Worm (Caenorhabditis elegans) whole organism, early embryonic: ENCODE measurements around the gene nhr-34.

Experiments
- F13C5.2 ChIP-seq: sonication (generic microtip); optimal IDR thresholded peaks from 2 replicates; lab custom pipeline; 2017; ENCODE audit warnings: mild to moderate bottlenecking, missing genetic modification characterization, inconsistent platforms, missing compliant biosample characterization
- flt-1 ChIP-seq: fragments of 200-800 bp; sonication (Bioruptor generic); IDR thresholded peaks from 2 replicates; pipeline ENCODE4 v1.3.6; 2022; ENCODE audit warnings: missing genetic modification characterization, missing compliant biosample characterization
- pes-1 ChIP-seq: fragments of 200-800 bp; sonication (Bioruptor generic); IDR thresholded peaks from 2 replicates; pipeline ENCODE4 v1.3.6; 2022; ENCODE audit warnings: missing genetic modification reagents, missing genetic modification characterization, missing compliant biosample characterization

DNA sequence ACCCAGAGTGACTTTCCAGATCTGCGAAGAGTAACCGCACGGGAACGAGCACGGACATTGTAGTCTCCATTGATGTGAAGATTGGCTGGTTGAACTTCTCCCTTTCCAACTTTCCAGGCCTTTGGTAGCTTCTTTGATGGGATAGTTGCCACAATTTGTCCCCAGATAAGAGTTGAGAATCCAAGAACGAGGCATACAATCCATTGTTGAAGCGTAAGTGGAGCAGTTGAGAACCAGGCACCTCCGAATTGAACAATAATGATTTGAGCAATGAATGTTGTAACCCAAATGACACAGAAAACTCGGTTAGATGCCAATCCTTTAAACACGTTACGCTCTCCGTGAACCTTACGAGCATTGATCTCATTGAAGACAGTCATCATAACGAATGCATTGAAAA lies 48.4 kb downstream of the nhr-34 start:
- TF ChIP-seq flt-1 (GFP tag; lab: Robert Waterston, UW) (no peak), pes-1 (no peak), F13C5.2 (tag; lab: Kevin White, UChicago) (no peak)
